Fruit fly (Drosophila melanogaster): ENCODE measurements around the gene z.

z gene

dm6 chrX:2452734-2453133 lies 5.2 kb downstream of the z start:
- peak; percentile 78 for TF ChIP-seq h (GFP tag; optimal IDR thresholded peaks at IDR 0.05)
- TF ChIP-seq Dif (GFP tag; optimal IDR thresholded peaks at IDR 0.05; ENCODE audit: partially characterized antibody), result no peak
- TF ChIP-seq CG9705 (GFP tag; optimal IDR thresholded peaks at IDR 0.05), result peak; percentile 68
- TF ChIP-seq Abd-B (GFP tag; optimal IDR thresholded peaks at IDR 0.05), result no peak
- TF ChIP-seq rgr (GFP tag; optimal IDR thresholded peaks at IDR 0.05), result peak; percentile 68
- TF ChIP-seq Rel (GFP tag; optimal IDR thresholded peaks at IDR 0.05), result no peak
- TF ChIP-seq Rel (tag; optimal IDR thresholded peaks at IDR 0.05), result no peak
- peak; percentile 69 for TF ChIP-seq OdsH (GFP tag; optimal IDR thresholded peaks at IDR 0.05)
- TF ChIP-seq Mio (GFP tag; optimal IDR thresholded peaks at IDR 0.05), result no peak
- TF ChIP-seq dmrt93B (GFP tag; optimal IDR thresholded peaks at IDR 0.05), result peak; percentile 73
- TF ChIP-seq Vsx2 (GFP tag; optimal IDR thresholded peaks at IDR 0.05; ENCODE audit: partially characterized antibody), result no peak
- no peak for TF ChIP-seq N (GFP tag; optimal IDR thresholded peaks at IDR 0.05)
- TF ChIP-seq tai (GFP tag; optimal IDR thresholded peaks at IDR 0.05), result no peak
- TF ChIP-seq psq (GFP tag; optimal IDR thresholded peaks at IDR 0.05), result peak; percentile 64
- TF ChIP-seq woc (GFP tag; optimal IDR thresholded peaks at IDR 0.05), result peak; percentile 85
- peak in 1 of 2 experiments; percentile 80 for TF ChIP-seq foxo (GFP tag; optimal IDR thresholded peaks at IDR 0.05)
- no peak for TF ChIP-seq Myc (optimal IDR thresholded peaks at IDR 0.05)
- no peak for TF ChIP-seq dl (GFP tag; optimal IDR thresholded peaks at IDR 0.05; ENCODE audit: insufficient read depth in 1 of 2, partially characterized antibody in 2 of 2)
- peak; percentile 87 for TF ChIP-seq HLH106 (tag; optimal IDR thresholded peaks at IDR 0.05)
- TF ChIP-seq br (GFP tag; optimal IDR thresholded peaks at IDR 0.05), result peak; percentile 75
- TF ChIP-seq dsf (GFP tag; optimal IDR thresholded peaks at IDR 0.05; ENCODE audit: borderline replicate concordance), result no peak
- TF ChIP-seq brk (GFP tag; optimal IDR thresholded peaks at IDR 0.05), result no peak
- TF ChIP-seq pan (optimal IDR thresholded peaks at IDR 0.05), result no peak
- TF ChIP-seq CrebA (GFP tag; optimal IDR thresholded peaks at IDR 0.05; ENCODE audit: borderline replicate concordance), result no peak
- no peak for TF ChIP-seq Dfd (GFP tag; optimal IDR thresholded peaks at IDR 0.05)
- TF ChIP-seq sage (GFP tag; optimal IDR thresholded peaks at IDR 0.05), result no peak
- no peak for TF ChIP-seq Hnf4 (GFP tag; optimal IDR thresholded peaks at IDR 0.05)
- no peak for TF ChIP-seq GATAd (GFP tag; optimal IDR thresholded peaks at IDR 0.05)
- no peak for TF ChIP-seq Jra (GFP tag; optimal IDR thresholded peaks at IDR 0.05)
- TF ChIP-seq lola (GFP tag; optimal IDR thresholded peaks at IDR 0.05), result no peak
- no peak for TF ChIP-seq CG32264 (GFP tag; optimal IDR thresholded peaks at IDR 0.05)
- TF ChIP-seq jim (GFP tag; optimal IDR thresholded peaks at IDR 0.05), result no peak
- no peak for TF ChIP-seq Hr78 (GFP tag; optimal IDR thresholded peaks at IDR 0.05)
- TF ChIP-seq Sp1 (GFP tag; optimal IDR thresholded peaks at IDR 0.05), result peak; percentile 83
- TF ChIP-seq ey (GFP tag; optimal IDR thresholded peaks at IDR 0.05), result peak; percentile 78
- peak; percentile 76 for TF ChIP-seq fru (GFP tag; optimal IDR thresholded peaks at IDR 0.05)
- TF ChIP-seq Hr83 (GFP tag; optimal IDR thresholded peaks at IDR 0.05; ENCODE audit: poor library complexity, severe bottlenecking), result no peak
- TF ChIP-seq sv (GFP tag; optimal IDR thresholded peaks at IDR 0.05), result no peak
- no peak for TF ChIP-seq usp (GFP tag; optimal IDR thresholded peaks at IDR 0.05)

dm6 chrX:2453772-2454171 lies 6.2 kb downstream of the z start:
- TF ChIP-seq Abd-B (GFP tag; optimal IDR thresholded peaks at IDR 0.05) (no peak), Dfd (GFP tag; optimal IDR thresholded peaks at IDR 0.05) (no peak)

dm6 chrX:2455337-2456246 lies 8.0 kb downstream of the z start:
- no peak for TF ChIP-seq Mio (GFP tag; optimal IDR thresholded peaks at IDR 0.05)
- no peak for TF ChIP-seq dl (GFP tag; optimal IDR thresholded peaks at IDR 0.05; ENCODE audit: insufficient read depth in 1 of 2, partially characterized antibody in 2 of 2)
- TF ChIP-seq HLH106 (tag; optimal IDR thresholded peaks at IDR 0.05), result peak; percentile 34
- peak; percentile 56 for TF ChIP-seq ey (GFP tag; optimal IDR thresholded peaks at IDR 0.05)
- no peak for TF ChIP-seq sage (GFP tag; optimal IDR thresholded peaks at IDR 0.05)
- no peak for TF ChIP-seq lola (GFP tag; optimal IDR thresholded peaks at IDR 0.05)
- peak; percentile 22 for TF ChIP-seq Sp1 (GFP tag; optimal IDR thresholded peaks at IDR 0.05)
- peak; percentile 47 for TF ChIP-seq h (GFP tag; optimal IDR thresholded peaks at IDR 0.05)
- no peak for TF ChIP-seq brk (GFP tag; optimal IDR thresholded peaks at IDR 0.05)
- no peak for TF ChIP-seq Vsx2 (GFP tag; optimal IDR thresholded peaks at IDR 0.05; ENCODE audit: partially characterized antibody)
- no peak for TF ChIP-seq Rel (GFP tag; optimal IDR thresholded peaks at IDR 0.05)
- no peak for TF ChIP-seq Rel (tag; optimal IDR thresholded peaks at IDR 0.05)
- peak; percentile 8 for TF ChIP-seq dmrt93B (GFP tag; optimal IDR thresholded peaks at IDR 0.05)
- peak; percentile 28 for TF ChIP-seq Hnf4 (GFP tag; optimal IDR thresholded peaks at IDR 0.05)
- no peak for TF ChIP-seq CrebA (GFP tag; optimal IDR thresholded peaks at IDR 0.05; ENCODE audit: borderline replicate concordance)
- no peak for TF ChIP-seq GATAd (GFP tag; optimal IDR thresholded peaks at IDR 0.05)
- TF ChIP-seq CG32264 (GFP tag; optimal IDR thresholded peaks at IDR 0.05), result no peak
- peak; percentile 47 for TF ChIP-seq Dfd (GFP tag; optimal IDR thresholded peaks at IDR 0.05)
- TF ChIP-seq OdsH (GFP tag; optimal IDR thresholded peaks at IDR 0.05), result peak; percentile 52
- TF ChIP-seq woc (GFP tag; optimal IDR thresholded peaks at IDR 0.05), result peak; percentile 77
- peak; percentile 61 for TF ChIP-seq fru (GFP tag; optimal IDR thresholded peaks at IDR 0.05)
- no peak for TF ChIP-seq Jra (GFP tag; optimal IDR thresholded peaks at IDR 0.05)
- no peak for TF ChIP-seq sv (GFP tag; optimal IDR thresholded peaks at IDR 0.05)
- TF ChIP-seq Hr83 (GFP tag; optimal IDR thresholded peaks at IDR 0.05; ENCODE audit: poor library complexity, severe bottlenecking), result peak; percentile 10
- TF ChIP-seq pan (optimal IDR thresholded peaks at IDR 0.05), result no peak
- TF ChIP-seq Hr78 (GFP tag; optimal IDR thresholded peaks at IDR 0.05), result no peak
- TF ChIP-seq dsf (GFP tag; optimal IDR thresholded peaks at IDR 0.05; ENCODE audit: borderline replicate concordance), result no peak
- no peak for TF ChIP-seq Abd-B (GFP tag; optimal IDR thresholded peaks at IDR 0.05)
- TF ChIP-seq tai (GFP tag; optimal IDR thresholded peaks at IDR 0.05), result no peak
- TF ChIP-seq jim (GFP tag; optimal IDR thresholded peaks at IDR 0.05), result no peak
- no peak for TF ChIP-seq Dif (GFP tag; optimal IDR thresholded peaks at IDR 0.05; ENCODE audit: partially characterized antibody)
- TF ChIP-seq psq (GFP tag; optimal IDR thresholded peaks at IDR 0.05), result peak; percentile 25
- no peak for TF ChIP-seq CG9705 (GFP tag; optimal IDR thresholded peaks at IDR 0.05)
- TF ChIP-seq br (GFP tag; optimal IDR thresholded peaks at IDR 0.05), result peak; percentile 47
- no peak for TF ChIP-seq N (GFP tag; optimal IDR thresholded peaks at IDR 0.05)

Data from whole organism, wandering third instar larva.